Fruit fly (Drosophila melanogaster): ENCODE measurements around the gene tal-2A.

Gene tal-2A

DNA sequence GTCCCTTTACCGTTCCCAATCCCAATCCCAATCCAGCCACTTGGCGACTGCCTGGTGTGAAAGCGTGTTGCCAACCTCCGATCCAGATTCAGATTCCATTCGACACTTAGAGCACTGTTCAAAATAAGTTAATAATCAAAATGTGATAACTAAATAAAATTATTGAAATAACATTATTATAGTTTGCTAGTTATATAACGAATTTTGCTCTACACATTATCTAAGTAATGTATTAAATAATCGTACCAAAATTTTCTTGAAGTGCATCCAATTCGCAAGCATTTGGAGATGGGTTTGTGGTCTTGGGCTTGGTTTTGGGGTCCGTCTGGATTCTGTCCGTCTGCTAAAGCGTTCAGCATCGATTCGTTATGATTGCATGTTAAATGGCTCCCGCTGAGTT, 36.4 kb downstream of the tal-2A start (continued):
- TF ChIP-seq Eip93F (GFP tag; optimal IDR thresholded peaks at IDR 0.05), result peak; percentile 81
- TF ChIP-seq dac (GFP tag; optimal IDR thresholded peaks at IDR 0.05), result no peak
- TF ChIP-seq fkh (GFP tag; optimal IDR thresholded peaks at IDR 0.05), result no peak
- peak; percentile 71 for TF ChIP-seq Eip75B (GFP tag; optimal IDR thresholded peaks at IDR 0.05)
- no peak for TF ChIP-seq CG11294 (GFP tag; IDR thresholded peaks at IDR 0.05)
- peak; percentile 59 for TF ChIP-seq Sox14 (GFP tag; optimal IDR thresholded peaks at IDR 0.05)
- TF ChIP-seq achi (GFP tag; optimal IDR thresholded peaks at IDR 0.05), result peak; percentile 72
- peak; percentile 29 for TF ChIP-seq Ets21C (GFP tag; optimal IDR thresholded peaks at IDR 0.05)
- peak; percentile 88 for TF ChIP-seq Eip78C (GFP tag)
- TF ChIP-seq Sox15 (GFP tag; optimal IDR thresholded peaks at IDR 0.05), result peak; percentile 29
- TF ChIP-seq Ets96B (tag; optimal IDR thresholded peaks at IDR 0.05), result peak; percentile 77

DNA sequence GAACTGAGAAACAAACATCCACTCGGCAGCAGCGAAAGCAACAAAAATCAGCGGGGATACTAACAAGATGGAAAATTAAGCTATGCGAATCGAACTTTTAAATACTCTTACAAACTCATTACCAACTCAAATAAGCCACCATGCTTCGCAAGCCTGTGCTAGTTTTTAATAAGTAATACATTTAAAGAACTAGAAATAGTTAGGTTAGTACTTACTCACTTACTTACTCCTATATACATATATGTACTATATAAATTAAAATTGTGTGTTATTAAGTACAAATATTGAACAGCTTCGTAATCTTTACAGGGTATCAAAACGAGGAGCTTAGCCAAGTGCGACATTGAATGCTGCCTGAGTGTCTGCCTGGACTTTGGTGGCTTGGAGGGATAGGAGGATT, 38.1 kb downstream of the tal-2A start:
- no peak for TF ChIP-seq CG8119 (GFP tag; IDR thresholded peaks at IDR 0.05)
- peak; percentile 21 for TF ChIP-seq topi (GFP tag; optimal IDR thresholded peaks at IDR 0.05)
- TF ChIP-seq dac (GFP tag; optimal IDR thresholded peaks at IDR 0.05), result no peak
- TF ChIP-seq CG32006 (GFP tag; optimal IDR thresholded peaks at IDR 0.05), result peak; percentile 48
- TF ChIP-seq CG8319 (GFP tag; optimal IDR thresholded peaks at IDR 0.05), result no peak
- no peak for TF ChIP-seq CG1621 (tag; optimal IDR thresholded peaks at IDR 0.05)
- peak; percentile 28 for TF ChIP-seq CG3919 (GFP tag; optimal IDR thresholded peaks at IDR 0.05)
- TF ChIP-seq Blimp-1 (GFP tag; optimal IDR thresholded peaks at IDR 0.05), result peak; percentile 25
- no peak for TF ChIP-seq CG4318 (GFP tag; optimal IDR thresholded peaks at IDR 0.05)
- no peak for TF ChIP-seq Hr4 (GFP tag; optimal IDR thresholded peaks at IDR 0.05)
- TF ChIP-seq ss (GFP tag; optimal IDR thresholded peaks at IDR 0.05), result peak in 1 of 2 experiments; percentile 39
- TF ChIP-seq Sox15 (GFP tag; optimal IDR thresholded peaks at IDR 0.05), result peak; percentile 2
- TF ChIP-seq CG6808 (GFP tag; optimal IDR thresholded peaks at IDR 0.05), result peak; percentile 39
- no peak for TF ChIP-seq CG15336 (GFP tag; IDR thresholded peaks at IDR 0.05)
- TF ChIP-seq dsx (GFP tag; optimal IDR thresholded peaks at IDR 0.05; ENCODE audit: poor library complexity, severe bottlenecking), result peak; percentile 42
- no peak for TF ChIP-seq Eip93F (GFP tag; optimal IDR thresholded peaks at IDR 0.05)
- peak; percentile 23 for TF ChIP-seq Smox (GFP tag; optimal IDR thresholded peaks at IDR 0.05)
- peak; percentile 51 for TF ChIP-seq Ets96B (tag; optimal IDR thresholded peaks at IDR 0.05)
- peak; percentile 20 for TF ChIP-seq cyc (GFP tag; optimal IDR thresholded peaks at IDR 0.05)
- no peak for TF ChIP-seq eg (GFP tag; IDR thresholded peaks at IDR 0.05)
- TF ChIP-seq CG10631 (GFP tag; optimal IDR thresholded peaks at IDR 0.05), result peak; percentile 42
- TF ChIP-seq Gug (GFP tag; IDR thresholded peaks at IDR 0.05), result no peak
- peak; percentile 38 for TF ChIP-seq CG34406 (GFP tag; optimal IDR thresholded peaks at IDR 0.05)
- TF ChIP-seq CG6163 (GFP tag; IDR thresholded peaks at IDR 0.05), result no peak
- TF ChIP-seq CG16779 (tag; optimal IDR thresholded peaks at IDR 0.05), result no peak
- no peak for TF ChIP-seq CG6854 (GFP tag; optimal IDR thresholded peaks at IDR 0.05)
- peak; percentile 47 for TF ChIP-seq Sox102F (GFP tag; optimal IDR thresholded peaks at IDR 0.05)
- TF ChIP-seq Lpt (GFP tag; optimal IDR thresholded peaks at IDR 0.05), result no peak
- TF ChIP-seq CG9139 (GFP tag; optimal IDR thresholded peaks at IDR 0.05), result peak; percentile 7
- no peak for TF ChIP-seq CG7368 (GFP tag; optimal IDR thresholded peaks at IDR 0.05)
- no peak for TF ChIP-seq Hr38 (GFP tag; optimal IDR thresholded peaks at IDR 0.05)
- no peak for TF ChIP-seq Ets21C (GFP tag; optimal IDR thresholded peaks at IDR 0.05)
- TF ChIP-seq CG11762 (GFP tag; optimal IDR thresholded peaks at IDR 0.05; ENCODE audit: insufficient read depth), result no peak
- no peak for TF ChIP-seq achi (GFP tag; optimal IDR thresholded peaks at IDR 0.05)
- TF ChIP-seq CG3032 (tag; optimal IDR thresholded peaks at IDR 0.05), result peak; percentile 42
- TF ChIP-seq net (GFP tag; optimal IDR thresholded peaks at IDR 0.05), result no peak
- TF ChIP-seq salr (GFP tag; optimal IDR thresholded peaks at IDR 0.05), result peak in 1 of 2 experiments; percentile 17
- no peak for TF ChIP-seq lz (GFP tag; optimal IDR thresholded peaks at IDR 0.05)
- peak; percentile 29 for TF ChIP-seq Sox14 (GFP tag; optimal IDR thresholded peaks at IDR 0.05)
- peak; percentile 51 for TF ChIP-seq Met (GFP tag; optimal IDR thresholded peaks at IDR 0.05)
- peak; percentile 18 for TF ChIP-seq vri (GFP tag; optimal IDR thresholded peaks at IDR 0.05)
- no peak for TF ChIP-seq CG31627 (GFP tag; optimal IDR thresholded peaks at IDR 0.05)
- peak; percentile 75 for TF ChIP-seq svp (GFP tag)
- peak; percentile 35 for TF ChIP-seq acj6 (GFP tag; optimal IDR thresholded peaks at IDR 0.05)
- TF ChIP-seq spab (GFP tag; optimal IDR thresholded peaks at IDR 0.05), result peak; percentile 20
- TF ChIP-seq CG6792 (GFP tag; optimal IDR thresholded peaks at IDR 0.05), result peak; percentile 26
